Worm (Caenorhabditis elegans) whole organism, young adult: ENCODE results near the gene kel-3.
A peak's percentile ranks its signal among the peaks of the same experiment; 100 is the strongest.

Experiments used
- B0019.2 ChIP-seq: fragments of 200-800 bp; sonication (Bioruptor generic); conservative IDR thresholded peaks from 2 replicates; pipeline ENCODE4 v1.3.6; 2022; ENCODE audit warnings: missing genetic modification reagents, missing genetic modification characterization, missing compliant biosample characterization
- D2030.7 ChIP-seq: fragments of 200-800 bp; sonication (Bioruptor generic); IDR thresholded peaks from 2 replicates; pipeline ENCODE4 v1.3.6; 2022; ENCODE audit warnings: missing genetic modification reagents, missing genetic modification characterization, missing compliant biosample characterization
- F22D6.2 ChIP-seq: sonication (generic microtip); optimal IDR thresholded peaks from 2 replicates; lab custom pipeline; 2016; ENCODE audit warnings: mild to moderate bottlenecking, missing genetic modification characterization, missing compliant biosample characterization
- F33H1.4 ChIP-seq: fragments of 200-800 bp; sonication (Bioruptor generic); IDR thresholded peaks from 2 replicates; pipeline ENCODE4 v1.3.6; 2022; ENCODE audit warnings: missing genetic modification reagents, missing genetic modification characterization, missing compliant biosample characterization
- F57A8.1 ChIP-seq: fragments of 200-800 bp; sonication (Bioruptor generic); optimal IDR thresholded peaks from 2 replicates; lab custom pipeline; 2018; ENCODE audit warnings: mild to moderate bottlenecking, missing genetic modification characterization, moderate library complexity, missing compliant biosample characterization
- Y67H2A.10 ChIP-seq: fragments of 200-800 bp; sonication (Bioruptor generic); conservative IDR thresholded peaks from 2 replicates; pipeline ENCODE4 v1.3.6; 2022; ENCODE audit warnings: missing genetic modification reagents, missing genetic modification characterization, missing compliant biosample characterization
- Y79H2A.3 ChIP-seq: fragments of 200-800 bp; sonication (Bioruptor generic); conservative IDR thresholded peaks from 2 replicates; pipeline ENCODE4 v1.3.6; 2022; ENCODE audit warnings: missing genetic modification reagents, missing genetic modification characterization, missing compliant biosample characterization
- Y95B8A.8 ChIP-seq: fragments of 200-800 bp; sonication (Bioruptor generic); IDR thresholded peaks from 2 replicates; pipeline ENCODE4 v1.3.6; 2022; ENCODE audit warnings: missing genetic modification reagents, missing genetic modification characterization, missing compliant biosample characterization
- aptf-2 ChIP-seq: fragments of 200-800 bp; sonication (Bioruptor generic); conservative IDR thresholded peaks from 2 replicates; pipeline ENCODE4 v1.3.6; 2022; ENCODE audit warnings: missing genetic modification reagents, missing genetic modification characterization, missing compliant biosample characterization
- aptf-3 ChIP-seq: fragments of 200-800 bp; sonication (Bioruptor generic); IDR thresholded peaks from 2 replicates; pipeline ENCODE4 v1.3.6; 2022; ENCODE audit warnings: missing genetic modification characterization, missing compliant biosample characterization
- atf-7 ChIP-seq: sonication (generic microtip); optimal IDR thresholded peaks from 2 replicates; lab custom pipeline; 2017; ENCODE audit warnings: mild to moderate bottlenecking, missing genetic modification characterization, missing compliant biosample characterization
- attf-3 ChIP-seq: fragments of 200-800 bp; sonication (Bioruptor generic); conservative IDR thresholded peaks from 2 replicates; pipeline ENCODE4 v1.3.6; 2022; ENCODE audit warnings: missing genetic modification reagents, missing genetic modification characterization, missing compliant biosample characterization
- attf-6 ChIP-seq: fragments of 200-800 bp; sonication (Bioruptor generic); IDR thresholded peaks from 2 replicates; pipeline ENCODE4 v1.3.6; 2022; ENCODE audit warnings: missing genetic modification reagents, missing genetic modification characterization, missing compliant biosample characterization
- cebp-1 ChIP-seq, 2 experiments: fragments of 200-800 bp in 1 of 2; sonication (Bioruptor generic) in 1 of 2; sonication (generic microtip) in 1 of 2; IDR thresholded peaks in 1 of 2; optimal IDR thresholded peaks in 1 of 2; 2 replicates each; pipeline versions ENCODE4 v1.3.6 to Lab custom; 2017 to 2022; ENCODE audit warnings: missing compliant biosample characterization in 2 of 2, missing genetic modification characterization in 2 of 2, mild to moderate bottlenecking in 1 of 2, missing genetic modification reagents in 1 of 2, moderate library complexity in 1 of 2
- cebp-2 ChIP-seq: fragments of 200-800 bp; sonication (Bioruptor generic); IDR thresholded peaks from 2 replicates; pipeline ENCODE4 v1.3.6; 2022; ENCODE audit warnings: missing genetic modification characterization, missing compliant biosample characterization
- ceh-100 ChIP-seq: fragments of 200-800 bp; sonication (Bioruptor generic); IDR thresholded peaks from 2 replicates; pipeline ENCODE4 v1.3.6; 2022; ENCODE audit warnings: missing genetic modification reagents, missing genetic modification characterization, missing compliant biosample characterization
- ceh-40 ChIP-seq: fragments of 200-800 bp; sonication (Bioruptor generic); IDR thresholded peaks from 2 replicates; pipeline ENCODE4 v1.3.6; 2022; ENCODE audit warnings: missing genetic modification characterization, missing compliant biosample characterization
- ceh-91 ChIP-seq: fragments of 200-800 bp; sonication (Bioruptor generic); IDR thresholded peaks from 2 replicates; pipeline ENCODE4 v1.3.6; 2022; ENCODE audit warnings: missing genetic modification reagents, missing genetic modification characterization, missing compliant biosample characterization
- dpff-1 ChIP-seq: sonication (generic microtip); optimal IDR thresholded peaks from 2 replicates; lab custom pipeline; 2017; ENCODE audit warnings: mild to moderate bottlenecking, missing genetic modification characterization, missing compliant biosample characterization
- egrh-3 ChIP-seq: fragments of 200-800 bp; sonication (Bioruptor generic); IDR thresholded peaks from 2 replicates; pipeline ENCODE4 v1.3.6; 2022; ENCODE audit warnings: missing genetic modification reagents, missing genetic modification characterization, missing compliant biosample characterization
- hsf-1 ChIP-seq: fragments of 200-800 bp; sonication (Bioruptor generic); IDR thresholded peaks from 2 replicates; pipeline ENCODE4 v1.3.6; 2022; ENCODE audit warnings: missing genetic modification reagents, missing genetic modification characterization, missing compliant biosample characterization
- let-526 ChIP-seq: fragments of 200-800 bp; sonication (Bioruptor generic); IDR thresholded peaks from 2 replicates; pipeline ENCODE4 v1.3.6; 2022; ENCODE audit warnings: missing genetic modification reagents, missing genetic modification characterization, missing compliant biosample characterization
- lin-40 ChIP-seq: sonication (generic microtip); optimal IDR thresholded peaks from 2 replicates; lab custom pipeline; 2016; ENCODE audit warnings: missing genetic modification characterization, mild to moderate bottlenecking, missing compliant biosample characterization, missing genotype, missing genetic modification reagents
- madf-3 ChIP-seq: fragments of 200-800 bp; sonication (Bioruptor generic); IDR thresholded peaks from 2 replicates; pipeline ENCODE4 v1.3.6; 2022; ENCODE audit warnings: missing genetic modification reagents, missing genetic modification characterization, missing compliant biosample characterization
- madf-6 ChIP-seq: fragments of 200-800 bp; sonication (Bioruptor generic); IDR thresholded peaks from 2 replicates; pipeline ENCODE4 v1.3.6; 2022; ENCODE audit warnings: missing genetic modification reagents, missing genetic modification characterization, missing compliant biosample characterization
- mcd-1 ChIP-seq: fragments of 200-800 bp; sonication (Bioruptor generic); IDR thresholded peaks from 2 replicates; pipeline ENCODE4 v1.3.6; 2022; ENCODE audit warnings: missing genetic modification reagents, missing genetic modification characterization, missing compliant biosample characterization
- nfyb-1 ChIP-seq: fragments of 200-800 bp; sonication (Bioruptor generic); IDR thresholded peaks from 2 replicates; pipeline ENCODE4 v1.3.6; 2022; ENCODE audit warnings: missing genetic modification reagents, missing genetic modification characterization, missing compliant biosample characterization
- nhr-27 ChIP-seq: fragments of 200-800 bp; sonication (Bioruptor generic); optimal IDR thresholded peaks from 2 replicates; lab custom pipeline; 2018; ENCODE audit warnings: mild to moderate bottlenecking, missing genetic modification characterization, moderate library complexity, missing compliant biosample characterization
- nhr-80 ChIP-seq: sonication (generic microtip); optimal IDR thresholded peaks from 2 replicates; lab custom pipeline; 2016; ENCODE audit warnings: missing genetic modification characterization, missing compliant biosample characterization
- nhr-90 ChIP-seq: sonication (generic microtip); optimal IDR thresholded peaks from 2 replicates; lab custom pipeline; 2016; ENCODE audit warnings: missing genotype, mild to moderate bottlenecking, missing genetic modification characterization, missing compliant biosample characterization
- rpc-1 ChIP-seq, 2 experiments: fragments of 150-350 bp in 1 of 2; sonication (generic microtip) in 1 of 2; optimal IDR thresholded peaks; 2 replicates each; lab custom pipeline; 2014 to 2018; ENCODE audit warnings: missing biosample characterization in 1 of 2, missing genetic modification characterization in 1 of 2, missing genetic modification reagents in 1 of 2, missing genotype in 1 of 2
- sea-2 ChIP-seq: fragments of 200-800 bp; sonication (Bioruptor generic); IDR thresholded peaks from 2 replicates; pipeline ENCODE4 v1.3.6; 2022; ENCODE audit warnings: missing genetic modification characterization, missing compliant biosample characterization

kel-3 gene

ce11 chrIII:13447439-13447838, 17.2 kb upstream of the kel-3 start (continued):
- TF ChIP-seq let-526 (GFP tag; lab: Robert Waterston, UW), result peak; percentile 29; the same call in 1 of the 2 replicates
- TF ChIP-seq cebp-2 (GFP tag; lab: Robert Waterston, UW), result peak; percentile 18; the same call in 1 of the 2 replicates
- peak; percentile 65; the same call in 1 of the 2 replicates for TF ChIP-seq Y67H2A.10 (GFP tag; lab: Robert Waterston, UW)
- TF ChIP-seq B0019.2 (GFP tag; lab: Robert Waterston, UW), result peak; percentile 66; the same call in 1 of the 2 replicates
- TF ChIP-seq ceh-40, result peak; percentile 93
- TF ChIP-seq F33H1.4 (GFP tag; lab: Robert Waterston, UW), result peak; percentile 40; the same call in 1 of the 2 replicates
- peak; percentile 47; the same call in 1 of the 2 replicates for TF ChIP-seq Y95B8A.8 (GFP tag; lab: Robert Waterston, UW)
- TF ChIP-seq aptf-3, result peak; percentile 96
- TF ChIP-seq hsf-1 (GFP tag; lab: Robert Waterston, UW), result peak; percentile 99
- peak; percentile 69 for TF ChIP-seq egrh-3 (GFP tag; lab: Robert Waterston, UW)
- TF ChIP-seq attf-6 (GFP tag; lab: Robert Waterston, UW), result peak; percentile 81

ce11 chrIII:13448235-13448634, 16.4 kb upstream of the kel-3 start:
- 0 out of 2 replicates have a peak, but pooled peaks have one; percentile 32 for TF ChIP-seq aptf-3
- 0 out of 2 replicates have a peak, but pooled peaks have one; percentile 67 for TF ChIP-seq madf-3 (GFP tag; lab: Robert Waterston, UW)
- TF ChIP-seq F33H1.4 (GFP tag; lab: Robert Waterston, UW), result peak; percentile 80
- TF ChIP-seq ceh-100 (GFP tag; lab: Robert Waterston, UW), result peak; percentile 40; the same call in 1 of the 2 replicates
- 0 out of 2 replicates have a peak, but pooled peaks have one; percentile 55 for TF ChIP-seq nfyb-1 (GFP tag; lab: Robert Waterston, UW)
- peak; percentile 41 for TF ChIP-seq mcd-1
- peak; percentile 51; the same call in 1 of the 2 replicates for TF ChIP-seq D2030.7 (GFP tag; lab: Robert Waterston, UW)
- TF ChIP-seq madf-6 (GFP tag; lab: Robert Waterston, UW), result peak; percentile 33
- TF ChIP-seq egrh-3 (GFP tag; lab: Robert Waterston, UW), result peak; percentile 85

- no peak for TF ChIP-seq nhr-90 (tag; lab: Kevin White, UChicago)
- no peak for TF ChIP-seq aptf-2 (GFP tag; lab: Robert Waterston, UW)
- TF ChIP-seq nhr-80 (tag; lab: Kevin White, UChicago), result peak; percentile 47
- no peak for TF ChIP-seq F57A8.1
- no peak for TF ChIP-seq let-526 (GFP tag; lab: Robert Waterston, UW)
- TF ChIP-seq, all 124 proteins: peak for 1
Measured at ce11 chrIII:13452824-13453223, 11.8 kb upstream of the kel-3 start.

- TF ChIP-seq aptf-2 (GFP tag; lab: Robert Waterston, UW) (no peak), sea-2 (GFP tag; lab: Robert Waterston, UW) (no peak), ceh-40 (no peak), ceh-91 (GFP tag; lab: Robert Waterston, UW) (no peak), attf-3 (GFP tag; lab: Robert Waterston, UW) (no peak), F22D6.2 (tag; lab: Kevin White, UChicago) (no peak), Y79H2A.3 (GFP tag; lab: Robert Waterston, UW) (no peak), egrh-3 (GFP tag; lab: Robert Waterston, UW) (no peak), nhr-27 (tag; lab: Kevin White, UChicago) (no peak)
Measured at ce11 chrIII:13455207-13455606, 9.4 kb upstream of the kel-3 start, which contains the start of gene cua-1. TSS of gene cua-1 (minus strand) at chrIII:13455307.

- TF ChIP-seq lin-40 (tag; lab: Kevin White, UChicago), result no peak
- no peak for TF ChIP-seq ceh-40
- 0 out of 2 replicates have a peak, but pooled peaks have one; percentile 11 for TF ChIP-seq cebp-1 (GFP tag; IDR thresholded peaks at IDR 0.05; lab: Robert Waterston, UW)
- TF ChIP-seq cebp-1 (tag; optimal IDR thresholded peaks at IDR 0.05; lab: Kevin White, UChicago), result peak; percentile 89
- TF ChIP-seq rpc-1 (optimal IDR thresholded peaks at IDR 0.05; lab: Kevin White, UChicago), result no peak
- TF ChIP-seq rpc-1 (tag; optimal IDR thresholded peaks at IDR 0.05; lab: Kevin White, UChicago), result no peak
- TF ChIP-seq B0019.2 (GFP tag; lab: Robert Waterston, UW), result no peak
- peak; percentile 13 for TF ChIP-seq atf-7 (tag; lab: Kevin White, UChicago)
- TF ChIP-seq dpff-1, result no peak
- TF ChIP-seq, all 124 proteins: peak for 2
Measured at ce11 chrIII:13455816-13456215, 8.8 kb upstream of the kel-3 start.
